Worm (Caenorhabditis elegans) whole organism, young adult: ENCODE data around the gene srh-136.
A peak's percentile ranks its signal among the peaks of the same experiment; 100 is the strongest.

Source experiments
- F23B12.7 ChIP-seq: sonication (generic microtip); optimal IDR thresholded peaks from 2 replicates; lab custom pipeline; 2017; ENCODE audit warnings: missing genetic modification characterization, mild to moderate bottlenecking, missing compliant biosample characterization, antibody characterized with exemption, moderate library complexity; ENCODE audit not compliant: insufficient read depth
- K11D2.4 ChIP-seq: fragments of 200-800 bp; sonication (Bioruptor generic); IDR thresholded peaks from 2 replicates; pipeline ENCODE4 v1.3.6; 2022; ENCODE audit warnings: missing genetic modification reagents, missing genetic modification characterization, missing compliant biosample characterization
- Y53G8AR.9 ChIP-seq: fragments of 200-800 bp; sonication (Bioruptor generic); conservative IDR thresholded peaks from 2 replicates; pipeline ENCODE4 v1.3.6; 2022; ENCODE audit warnings: missing genetic modification reagents, missing genetic modification characterization, missing compliant biosample characterization
- Y56A3A.18 ChIP-seq: fragments of 200-800 bp; sonication (Bioruptor generic); IDR thresholded peaks from 2 replicates; pipeline ENCODE4 v1.3.6; 2022; ENCODE audit warnings: missing genetic modification reagents, missing genetic modification characterization, missing compliant biosample characterization
- Y79H2A.3 ChIP-seq: fragments of 200-800 bp; sonication (Bioruptor generic); conservative IDR thresholded peaks from 2 replicates; pipeline ENCODE4 v1.3.6; 2022; ENCODE audit warnings: missing genetic modification reagents, missing genetic modification characterization, missing compliant biosample characterization
- Y95B8A.8 ChIP-seq: fragments of 200-800 bp; sonication (Bioruptor generic); IDR thresholded peaks from 2 replicates; pipeline ENCODE4 v1.3.6; 2022; ENCODE audit warnings: missing genetic modification reagents, missing genetic modification characterization, missing compliant biosample characterization
- aptf-2 ChIP-seq: fragments of 200-800 bp; sonication (Bioruptor generic); conservative IDR thresholded peaks from 2 replicates; pipeline ENCODE4 v1.3.6; 2022; ENCODE audit warnings: missing genetic modification reagents, missing genetic modification characterization, missing compliant biosample characterization
- aptf-3 ChIP-seq: fragments of 200-800 bp; sonication (Bioruptor generic); IDR thresholded peaks from 2 replicates; pipeline ENCODE4 v1.3.6; 2022; ENCODE audit warnings: missing genetic modification characterization, missing compliant biosample characterization
- athp-1 ChIP-seq: sonication (generic microtip); optimal IDR thresholded peaks from 2 replicates; lab custom pipeline; 2017; ENCODE audit warnings: mild to moderate bottlenecking, missing genetic modification characterization, missing compliant biosample characterization
- attf-5 ChIP-seq: fragments of 200-800 bp; sonication (Bioruptor generic); optimal IDR thresholded peaks from 2 replicates; lab custom pipeline; 2018; ENCODE audit warnings: mild to moderate bottlenecking, missing genetic modification characterization, missing compliant biosample characterization
- bed-1 ChIP-seq: fragments of 200-800 bp; sonication (Bioruptor generic); IDR thresholded peaks from 2 replicates; pipeline ENCODE4 v1.3.6; 2022; ENCODE audit warnings: missing genetic modification reagents, missing genetic modification characterization, missing compliant biosample characterization
- bed-2 ChIP-seq: fragments of 200-800 bp; sonication (Bioruptor generic); IDR thresholded peaks from 2 replicates; pipeline ENCODE4 v1.3.6; 2022; ENCODE audit warnings: missing genetic modification reagents, missing genetic modification characterization, missing compliant biosample characterization
- cebp-1 ChIP-seq, 2 experiments: fragments of 200-800 bp in 1 of 2; sonication (Bioruptor generic) in 1 of 2; sonication (generic microtip) in 1 of 2; IDR thresholded peaks in 1 of 2; optimal IDR thresholded peaks in 1 of 2; 2 replicates each; pipeline versions ENCODE4 v1.3.6 to Lab custom; 2017 to 2022; ENCODE audit warnings: missing compliant biosample characterization in 2 of 2, missing genetic modification characterization in 2 of 2, mild to moderate bottlenecking in 1 of 2, missing genetic modification reagents in 1 of 2, moderate library complexity in 1 of 2
- ceh-40 ChIP-seq: fragments of 200-800 bp; sonication (Bioruptor generic); IDR thresholded peaks from 2 replicates; pipeline ENCODE4 v1.3.6; 2022; ENCODE audit warnings: missing genetic modification characterization, missing compliant biosample characterization
- dpl-1 ChIP-seq: fragments of 150-350 bp; optimal IDR thresholded peaks from 2 replicates; lab custom pipeline; 2014; ENCODE audit warnings: missing biosample characterization, missing genetic modification reagents, missing genetic modification characterization
- efl-1 ChIP-seq: fragments of 150-350 bp; optimal IDR thresholded peaks from 2 replicates; lab custom pipeline; 2014; ENCODE audit warnings: missing biosample characterization, missing genetic modification reagents, missing genetic modification characterization
- egrh-3 ChIP-seq: fragments of 200-800 bp; sonication (Bioruptor generic); IDR thresholded peaks from 2 replicates; pipeline ENCODE4 v1.3.6; 2022; ENCODE audit warnings: missing genetic modification reagents, missing genetic modification characterization, missing compliant biosample characterization
- gei-17 ChIP-seq: fragments of 200-800 bp; sonication (Bioruptor generic); optimal IDR thresholded peaks from 2 replicates; lab custom pipeline; 2018; ENCODE audit warnings: mild to moderate bottlenecking, missing genetic modification characterization, missing compliant biosample characterization
- him-1 ChIP-seq: sonication (generic microtip); optimal IDR thresholded peaks from 2 replicates; lab custom pipeline; 2016; ENCODE audit warnings: missing genotype, missing genetic modification reagents, missing genetic modification characterization, missing compliant biosample characterization
- hlh-26 ChIP-seq: fragments of 200-800 bp; sonication (Bioruptor generic); conservative IDR thresholded peaks from 2 replicates; pipeline ENCODE4 v1.3.6; 2022; ENCODE audit warnings: missing genetic modification reagents, missing genetic modification characterization, missing compliant biosample characterization
- hmg-1.2 ChIP-seq: fragments of 200-800 bp; sonication (Bioruptor generic); IDR thresholded peaks from 2 replicates; pipeline ENCODE4 v1.3.6; 2022; ENCODE audit warnings: missing genetic modification reagents, missing genetic modification characterization, missing compliant biosample characterization
- hrde-1 ChIP-seq: sonication (generic microtip); optimal IDR thresholded peaks from 2 replicates; lab custom pipeline; 2016; ENCODE audit warnings: missing genetic modification characterization, mild to moderate bottlenecking, missing compliant biosample characterization, moderate library complexity, missing genotype, missing genetic modification reagents, borderline replicate concordance
- hsf-1 ChIP-seq: fragments of 200-800 bp; sonication (Bioruptor generic); IDR thresholded peaks from 2 replicates; pipeline ENCODE4 v1.3.6; 2022; ENCODE audit warnings: missing genetic modification reagents, missing genetic modification characterization, missing compliant biosample characterization
- let-526 ChIP-seq: fragments of 200-800 bp; sonication (Bioruptor generic); IDR thresholded peaks from 2 replicates; pipeline ENCODE4 v1.3.6; 2022; ENCODE audit warnings: missing genetic modification reagents, missing genetic modification characterization, missing compliant biosample characterization
- lin-35 ChIP-seq, 3 experiments: fragments of 150-350 bp in 2 of 3; sonication (generic microtip) in 1 of 3; optimal IDR thresholded peaks; 2 replicates each; lab custom pipeline; 2014 to 2018; ENCODE audit warnings: missing biosample characterization in 3 of 3, missing genetic modification characterization in 3 of 3, missing genetic modification reagents in 3 of 3
- lin-54 ChIP-seq: fragments of 200-800 bp; sonication (Bioruptor generic); optimal IDR thresholded peaks from 2 replicates; lab custom pipeline; 2018; ENCODE audit warnings: mild to moderate bottlenecking, missing genetic modification characterization, missing compliant biosample characterization
- lsy-27 ChIP-seq: sonication (generic microtip); optimal IDR thresholded peaks from 2 replicates; lab custom pipeline; 2017; ENCODE audit warnings: missing genetic modification characterization, mild to moderate bottlenecking, missing compliant biosample characterization, antibody characterized with exemption, missing genotype, borderline replicate concordance; ENCODE audit not compliant: insufficient read depth
- madf-3 ChIP-seq: fragments of 200-800 bp; sonication (Bioruptor generic); IDR thresholded peaks from 2 replicates; pipeline ENCODE4 v1.3.6; 2022; ENCODE audit warnings: missing genetic modification reagents, missing genetic modification characterization, missing compliant biosample characterization
- madf-8 ChIP-seq: fragments of 200-800 bp; sonication (Bioruptor generic); conservative IDR thresholded peaks from 2 replicates; pipeline ENCODE4 v1.3.6; 2022; ENCODE audit warnings: missing genetic modification reagents, missing genetic modification characterization, missing compliant biosample characterization
- mcd-1 ChIP-seq: fragments of 200-800 bp; sonication (Bioruptor generic); IDR thresholded peaks from 2 replicates; pipeline ENCODE4 v1.3.6; 2022; ENCODE audit warnings: missing genetic modification reagents, missing genetic modification characterization, missing compliant biosample characterization
- mel-28 ChIP-seq: sonication (generic microtip); optimal IDR thresholded peaks from 2 replicates; lab custom pipeline; 2016; ENCODE audit warnings: borderline replicate concordance, mild to moderate bottlenecking, missing genetic modification characterization, missing compliant biosample characterization
- nfya-2 ChIP-seq: fragments of 200-800 bp; sonication (Bioruptor generic); IDR thresholded peaks from 2 replicates; pipeline ENCODE4 v1.3.6; 2022; ENCODE audit warnings: missing genetic modification reagents, missing genetic modification characterization, missing compliant biosample characterization
- nhr-179 ChIP-seq: sonication (generic microtip); optimal IDR thresholded peaks from 2 replicates; lab custom pipeline; 2016; ENCODE audit warnings: mild to moderate bottlenecking, missing genetic modification characterization, missing compliant biosample characterization
- nhr-80 ChIP-seq: sonication (generic microtip); optimal IDR thresholded peaks from 2 replicates; lab custom pipeline; 2016; ENCODE audit warnings: missing genetic modification characterization, missing compliant biosample characterization
- rcor-1 ChIP-seq: fragments of 200-800 bp; sonication (Bioruptor generic); IDR thresholded peaks from 2 replicates; pipeline ENCODE4 v1.3.6; 2022; ENCODE audit warnings: missing genetic modification reagents, missing genetic modification characterization, missing compliant biosample characterization
- repo-1 ChIP-seq: sonication (generic microtip); optimal IDR thresholded peaks from 2 replicates; lab custom pipeline; 2017; ENCODE audit warnings: mild to moderate bottlenecking, missing genetic modification characterization, missing compliant biosample characterization
- snpc-4 ChIP-seq, 5 experiments: fragments of 150-350 bp in 1 of 5; sonication (generic microtip) in 4 of 5; optimal IDR thresholded peaks; 2 replicates each; lab custom pipeline; 2014 to 2018; ENCODE audit warnings: missing genetic modification characterization in 5 of 5, missing biosample characterization in 3 of 5, antibody characterized with exemption in 2 of 5, mild to moderate bottlenecking in 2 of 5, missing compliant biosample characterization in 2 of 5, missing genotype in 2 of 5, moderate library complexity in 2 of 5, missing genetic modification reagents in 1 of 5
- tlf-1 ChIP-seq: fragments of 200-800 bp; sonication (Bioruptor generic); optimal IDR thresholded peaks from 2 replicates; lab custom pipeline; 2018; ENCODE audit warnings: mild to moderate bottlenecking, missing genetic modification characterization, missing compliant biosample characterization
- xnd-1 ChIP-seq: sonication (generic microtip); optimal IDR thresholded peaks from 2 replicates; lab custom pipeline; 2016; ENCODE audit warnings: missing genotype, missing genetic modification reagents, missing genetic modification characterization, missing compliant biosample characterization
- zfh-2 ChIP-seq: fragments of 200-800 bp; sonication (Bioruptor generic); conservative IDR thresholded peaks from 2 replicates; pipeline ENCODE4 v1.3.6; 2022; ENCODE audit warnings: missing genetic modification reagents, missing genetic modification characterization, missing compliant biosample characterization
- ztf-6 ChIP-seq: fragments of 200-800 bp; sonication (Bioruptor generic); IDR thresholded peaks from 2 replicates; pipeline ENCODE4 v1.3.6; 2022; ENCODE audit warnings: missing genetic modification reagents, missing genetic modification characterization, missing compliant biosample characterization

The srh-136 gene

DNA sequence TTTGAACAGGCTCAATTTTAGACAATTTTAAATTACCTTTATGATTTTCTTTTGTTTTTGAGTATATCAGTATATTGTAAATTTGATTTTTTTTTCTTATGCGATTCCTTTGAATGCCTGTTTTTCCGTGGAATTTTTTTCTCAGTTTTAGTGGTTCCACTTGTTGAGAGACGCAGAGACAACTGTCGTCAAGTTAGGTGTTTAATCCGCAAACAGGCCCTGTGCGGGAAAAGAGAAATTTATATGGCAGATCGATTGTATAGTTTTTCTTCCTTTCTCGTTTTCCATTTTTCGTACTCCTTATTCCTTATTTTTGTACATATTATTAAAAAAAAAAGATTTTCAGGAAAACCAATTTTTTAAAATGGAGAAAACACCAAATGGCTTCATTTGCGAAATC, 1.6 kb upstream of the srh-136 start, which contains the start of gene F36D3.1:
TSS of gene F36D3.1 (plus strand) at position 347 of the 400 bp plus-strand sequence.
- TF ChIP-seq madf-8 (GFP tag; lab: Robert Waterston, UW) (no peak), nfya-2 (GFP tag; lab: Robert Waterston, UW) (no peak), attf-5 (GFP tag; lab: Kevin White, UChicago) (peak; percentile 21), egrh-3 (no peak), lin-35 (GFP tag; optimal IDR thresholded peaks at IDR 0.05; lab: Kevin White, UChicago) (peak in 1 of 3 experiments; percentile 79), Y79H2A.3 (GFP tag; lab: Robert Waterston, UW) (no peak), lin-54 (GFP tag; lab: Kevin White, UChicago) (peak; percentile 35), Y53G8AR.9 (GFP tag; lab: Robert Waterston, UW) (no peak), hmg-1.2 (GFP tag; lab: Robert Waterston, UW) (peak; percentile 34; the same call in 1 of the 2 replicates), xnd-1 (tag; lab: Kevin White, UChicago) (no peak), snpc-4 (GFP tag; optimal IDR thresholded peaks at IDR 0.05; lab: Kevin White, UChicago) (no peak), snpc-4 (tag; optimal IDR thresholded peaks at IDR 0.05; lab: Kevin White, UChicago) (peak in 2 of 4 experiments; percentile 3 to 45), hlh-26 (GFP tag; lab: Robert Waterston, UW) (no peak), efl-1 (peak; percentile 38), him-1 (no peak), dpl-1 (GFP tag; lab: Kevin White, UChicago) (peak; percentile 21), bed-2 (no peak)

DNA sequence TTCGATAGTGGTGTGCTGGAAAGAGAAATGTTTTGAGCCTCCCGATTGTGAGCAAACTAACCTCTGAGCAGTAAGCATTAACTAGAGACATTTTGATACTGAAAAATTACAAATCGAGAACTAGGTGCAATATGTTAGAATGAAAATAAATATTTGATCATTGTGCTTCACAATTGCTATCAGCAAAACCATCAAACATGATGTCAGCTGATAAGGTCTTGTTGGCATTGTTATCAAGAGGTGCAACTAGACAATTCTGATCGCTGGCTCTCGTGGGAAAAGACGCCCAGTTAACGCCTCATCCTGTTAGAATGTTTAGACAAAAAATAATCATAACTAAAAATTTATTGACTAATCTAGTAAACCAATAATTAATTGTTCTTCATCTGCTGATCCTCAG, 3.0 kb downstream of the srh-136 start, which contains the start of gene comt-2:
TSS of gene comt-2 (minus strand) at position 131 of the 400 bp plus-strand sequence.
- TF ChIP-seq nhr-80 (tag; lab: Kevin White, UChicago) (peak; percentile 49), Y53G8AR.9 (GFP tag; lab: Robert Waterston, UW) (no peak)

DNA sequence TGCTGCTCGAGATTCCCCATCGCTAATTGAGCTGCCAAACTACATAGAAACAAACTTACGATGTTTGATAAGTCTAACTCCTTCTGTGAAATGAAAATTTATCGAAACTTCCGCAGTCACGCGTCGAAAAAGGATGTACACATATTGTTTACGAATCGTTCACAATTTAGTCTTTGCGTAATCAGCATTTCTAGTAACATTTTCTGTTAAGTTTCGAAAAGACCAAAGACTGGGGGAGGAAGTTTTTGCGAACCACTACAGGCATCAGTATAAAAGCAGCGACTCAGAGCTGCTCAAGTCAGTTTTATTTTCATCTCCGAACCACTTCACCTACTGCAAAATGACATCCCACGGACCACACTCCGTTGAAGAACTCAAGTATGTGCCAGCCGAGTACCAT, 9.2 kb downstream of the srh-136 start, which contains the start of gene sqst-4:
TSS of gene sqst-4 (plus strand) at position 301 of the 400 bp plus-strand sequence.
- TF ChIP-seq madf-3 (GFP tag; lab: Robert Waterston, UW), result no peak
- no peak for TF ChIP-seq him-1
- TF ChIP-seq F23B12.7 (tag; lab: Kevin White, UChicago), result no peak
- TF ChIP-seq lsy-27 (tag; lab: Kevin White, UChicago), result no peak
- TF ChIP-seq ceh-40 (GFP tag; lab: Robert Waterston, UW), result no peak
- no peak for TF ChIP-seq cebp-1 (GFP tag; IDR thresholded peaks at IDR 0.05; lab: Robert Waterston, UW)
- no peak for TF ChIP-seq cebp-1 (tag; optimal IDR thresholded peaks at IDR 0.05; lab: Kevin White, UChicago)
- no peak for TF ChIP-seq gei-17 (GFP tag; lab: Kevin White, UChicago)
- no peak for TF ChIP-seq Y56A3A.18 (GFP tag; lab: Robert Waterston, UW)
- TF ChIP-seq Y79H2A.3 (GFP tag; lab: Robert Waterston, UW), result no peak
- TF ChIP-seq hsf-1 (GFP tag; lab: Robert Waterston, UW), result no peak
- TF ChIP-seq K11D2.4, result no peak
- TF ChIP-seq bed-1, result no peak

ce11 chrV:16487474-16487873, 9.9 kb downstream of the srh-136 start, which contains the start of gene Y32B12A.5:
Y32B12A.5 (minus strand) TSS chrV:16487574.
- TF ChIP-seq rcor-1 (GFP tag; lab: Robert Waterston, UW) (no peak), zfh-2 (GFP tag; lab: Robert Waterston, UW) (no peak), tlf-1 (GFP tag; lab: Kevin White, UChicago) (no peak), mcd-1 (no peak), Y95B8A.8 (GFP tag; lab: Robert Waterston, UW) (no peak), lin-35 (GFP tag; optimal IDR thresholded peaks at IDR 0.05; lab: Kevin White, UChicago) (no peak), hrde-1 (tag; lab: Kevin White, UChicago) (no peak), repo-1 (tag; lab: Kevin White, UChicago) (no peak), let-526 (GFP tag; lab: Robert Waterston, UW) (no peak), mel-28 (tag; lab: Kevin White, UChicago) (no peak), athp-1 (tag; lab: Kevin White, UChicago) (no peak), gei-17 (GFP tag; lab: Kevin White, UChicago) (no peak), ztf-6 (GFP tag; lab: Robert Waterston, UW) (no peak), nhr-179 (tag; lab: Kevin White, UChicago) (no peak), lsy-27 (tag; lab: Kevin White, UChicago) (no peak), cebp-1 (GFP tag; IDR thresholded peaks at IDR 0.05; lab: Robert Waterston, UW) (no peak), cebp-1 (tag; optimal IDR thresholded peaks at IDR 0.05; lab: Kevin White, UChicago) (no peak), aptf-3 (no peak), aptf-2 (GFP tag; lab: Robert Waterston, UW) (no peak)
